Fruit fly (Drosophila melanogaster): ENCODE data around the gene hoe2.

DNA sequence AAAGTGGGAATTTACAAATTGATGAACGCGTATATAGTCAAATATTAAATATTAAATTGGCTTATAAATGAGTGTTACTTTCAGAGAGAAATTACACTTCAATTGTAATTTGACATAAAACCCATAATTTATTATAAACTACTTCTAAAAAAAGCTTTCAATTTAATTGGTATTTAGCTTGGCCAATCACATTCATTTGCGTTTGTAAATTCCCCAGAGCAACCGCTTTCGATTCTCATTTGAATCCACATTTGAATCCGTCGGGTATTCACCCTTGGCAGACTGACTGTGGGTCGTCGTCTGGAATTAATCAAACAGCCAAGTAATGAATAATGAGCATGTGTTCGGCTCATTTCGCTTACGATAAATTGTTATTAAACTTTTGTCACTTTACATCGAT is 40.3 kb downstream of the hoe2 start:
- TF ChIP-seq Hr83 (GFP tag; optimal IDR thresholded peaks at IDR 0.05; ENCODE audit: poor library complexity, severe bottlenecking) (no peak), Hr78 (GFP tag; optimal IDR thresholded peaks at IDR 0.05) (no peak), OdsH (GFP tag; optimal IDR thresholded peaks at IDR 0.05) (no peak), HLH106 (tag; optimal IDR thresholded peaks at IDR 0.05) (no peak), foxo (GFP tag; optimal IDR thresholded peaks at IDR 0.05) (no peak), Myc (optimal IDR thresholded peaks at IDR 0.05) (no peak), usp (GFP tag; optimal IDR thresholded peaks at IDR 0.05) (no peak), Rel (GFP tag; optimal IDR thresholded peaks at IDR 0.05) (no peak), Rel (tag; optimal IDR thresholded peaks at IDR 0.05) (peak; percentile 74), sage (GFP tag; optimal IDR thresholded peaks at IDR 0.05) (no peak), psq (GFP tag; optimal IDR thresholded peaks at IDR 0.05) (no peak), CG9705 (GFP tag; optimal IDR thresholded peaks at IDR 0.05) (no peak)
